Worm (Caenorhabditis elegans): Measurements from ENCODE around the gene K10H10.7.

ce11 chrII:14488661-14489060 lies 18.8 kb downstream of the K10H10.7 start, which contains the start of gene usp-14:
- TF ChIP-seq flt-1 (GFP tag; IDR thresholded peaks at IDR 0.05) (no peak), med-1 (GFP tag; optimal IDR thresholded peaks at IDR 0.05; ENCODE audit: insufficient read depth) (no peak), ztf-23 (GFP tag; IDR thresholded peaks at IDR 0.05) (peak; percentile 62; the same call in 1 of the 2 replicates), klf-2 (GFP tag; conservative IDR thresholded peaks at IDR 0.05) (no peak)

Measured in whole organism, midembryonic.